Worm (Caenorhabditis elegans) whole organism, L1 larva: ENCODE data around the gene W03F9.1.

ENCODE experiments used
- C04F5.9 ChIP-seq: sonication (generic microtip); optimal IDR thresholded peaks from 2 replicates; lab custom pipeline; 2016; ENCODE audit warnings: missing genetic modification characterization, missing compliant biosample characterization
- C16A3.4 ChIP-seq: fragments of 150-350 bp; optimal IDR thresholded peaks from 2 replicates; lab custom pipeline; 2014; ENCODE audit warnings: missing biosample characterization, missing genetic modification characterization
- C34B4.2 ChIP-seq: sonication (generic microtip); optimal IDR thresholded peaks from 2 replicates; lab custom pipeline; 2017; ENCODE audit warnings: mild to moderate bottlenecking, missing genetic modification characterization, missing compliant biosample characterization
- aha-1 ChIP-seq: fragments of 150-350 bp; optimal IDR thresholded peaks from 2 replicates; lab custom pipeline; 2014; ENCODE audit warnings: missing biosample characterization, missing genetic modification characterization
- ama-1 ChIP-seq: fragments of 150-350 bp; optimal IDR thresholded peaks from 2 replicates; lab custom pipeline; 2014
- blmp-1 ChIP-seq: fragments of 150-350 bp; optimal IDR thresholded peaks from 2 replicates; lab custom pipeline; 2014; ENCODE audit warnings: missing biosample characterization, missing genetic modification characterization
- ceh-82 ChIP-seq, 3 experiments: fragments of 150-350 bp in 1 of 3; sonication (generic microtip) in 2 of 3; optimal IDR thresholded peaks; 2 replicates each; lab custom pipeline; 2014 to 2017; ENCODE audit warnings: missing biosample characterization in 3 of 3, missing genetic modification characterization in 3 of 3
- ceh-88 ChIP-seq: fragments of 200-800 bp; sonication (Bioruptor generic); IDR thresholded peaks from 2 replicates; pipeline ENCODE4 v1.3.6; 2022; ENCODE audit warnings: missing genetic modification characterization, missing compliant biosample characterization
- ceh-90 ChIP-seq: sonication (generic microtip); optimal IDR thresholded peaks from 2 replicates; lab custom pipeline; 2016; ENCODE audit warnings: missing genetic modification characterization, missing compliant biosample characterization
- ces-1 ChIP-seq: fragments of 150-350 bp; optimal IDR thresholded peaks from 2 replicates; lab custom pipeline; 2014; ENCODE audit warnings: missing biosample characterization, missing genetic modification reagents, missing genetic modification characterization
- dpl-1 ChIP-seq, 3 experiments: fragments of 150-350 bp in 2 of 3; sonication (generic microtip) in 1 of 3; optimal IDR thresholded peaks; 2 replicates each; lab custom pipeline; 2014 to 2017; ENCODE audit warnings: missing biosample characterization in 3 of 3, missing genetic modification characterization in 3 of 3, missing genetic modification reagents in 3 of 3
- efl-1 ChIP-seq, 4 experiments: fragments of 150-350 bp; optimal IDR thresholded peaks in 3 of 4; peaks in 1 of 4; 1 replicate in 1 of 4; 2 replicates in 3 of 4; lab custom pipeline; 2014; ENCODE audit warnings: missing biosample characterization in 2 of 4, missing genetic modification characterization in 2 of 4, missing genetic modification reagents in 2 of 4
- egl-27 ChIP-seq, 2 experiments: fragments of 150-350 bp in 1 of 2; sonication (generic microtip); optimal IDR thresholded peaks; 3 replicates each; lab custom pipeline; 2017 to 2018; ENCODE audit warnings: missing biosample characterization in 2 of 2, missing genetic modification characterization in 2 of 2, missing genetic modification reagents in 2 of 2
- fkh-10 ChIP-seq: sonication (generic microtip); optimal IDR thresholded peaks from 2 replicates; lab custom pipeline; 2017; ENCODE audit warnings: missing biosample characterization, missing genetic modification reagents, missing genetic modification characterization
- grh-1 ChIP-seq: fragments of 200-800 bp; sonication (Bioruptor generic); IDR thresholded peaks from 2 replicates; pipeline ENCODE4 v1.3.6; 2022; ENCODE audit warnings: missing genetic modification reagents, missing genetic modification characterization, missing compliant biosample characterization
- hlh-17 ChIP-seq: fragments of 200-800 bp; sonication (Bioruptor generic); optimal IDR thresholded peaks from 2 replicates; lab custom pipeline; 2018; ENCODE audit warnings: missing genetic modification characterization, mild to moderate bottlenecking, missing compliant biosample characterization, moderate library complexity, borderline replicate concordance
- hpl-2 ChIP-seq: fragments of 150-350 bp; optimal IDR thresholded peaks from 2 replicates; lab custom pipeline; 2014; ENCODE audit warnings: missing biosample characterization, missing genetic modification reagents, missing genetic modification characterization
- irx-1 ChIP-seq: sonication (generic microtip); optimal IDR thresholded peaks from 2 replicates; lab custom pipeline; 2016; ENCODE audit warnings: missing genetic modification characterization, missing compliant biosample characterization
- isw-1 ChIP-seq: fragments of 200-800 bp; sonication (Bioruptor generic); IDR thresholded peaks from 2 replicates; pipeline ENCODE4 v1.3.6; 2022; ENCODE audit warnings: missing genetic modification characterization, missing compliant biosample characterization
- lin-13 ChIP-seq: fragments of 150-350 bp; optimal IDR thresholded peaks from 2 replicates; lab custom pipeline; 2014; ENCODE audit warnings: missing biosample characterization, missing genetic modification reagents, missing genetic modification characterization
- lin-14 ChIP-seq: fragments of 200-800 bp; sonication (Bioruptor generic); optimal IDR thresholded peaks from 2 replicates; lab custom pipeline; 2018; ENCODE audit warnings: mild to moderate bottlenecking, missing genetic modification characterization, moderate library complexity, missing compliant biosample characterization
- lir-3 ChIP-seq: sonication (generic microtip); optimal IDR thresholded peaks from 2 replicates; lab custom pipeline; 2016; ENCODE audit warnings: mild to moderate bottlenecking, missing genetic modification characterization, moderate library complexity, missing compliant biosample characterization; ENCODE audit not compliant: poor library complexity
- lsy-2 ChIP-seq, 2 experiments: fragments of 150-350 bp; optimal IDR thresholded peaks; 2 replicates each; lab custom pipeline; 2014; ENCODE audit warnings: missing biosample characterization in 2 of 2, missing genetic modification characterization in 2 of 2
- mdl-1 ChIP-seq, 2 experiments: fragments of 150-350 bp; optimal IDR thresholded peaks; 2 replicates each; lab custom pipeline; 2014 to 2017; ENCODE audit warnings: missing biosample characterization in 2 of 2, missing genetic modification characterization in 2 of 2, inconsistent platforms in 1 of 2
- mep-1 ChIP-seq: fragments of 150-350 bp; optimal IDR thresholded peaks from 2 replicates; lab custom pipeline; 2014; ENCODE audit warnings: missing biosample characterization, missing genetic modification characterization
- nhr-20 ChIP-seq: sonication (generic microtip); optimal IDR thresholded peaks from 2 replicates; lab custom pipeline; 2016; ENCODE audit warnings: mild to moderate bottlenecking, missing genetic modification characterization, missing compliant biosample characterization
- nhr-47 ChIP-seq: sonication (generic microtip); optimal IDR thresholded peaks from 2 replicates; lab custom pipeline; 2016; ENCODE audit warnings: mild to moderate bottlenecking, missing genetic modification characterization, moderate library complexity, missing compliant biosample characterization
- nhr-84 ChIP-seq: sonication (generic microtip); optimal IDR thresholded peaks from 2 replicates; lab custom pipeline; 2017; ENCODE audit warnings: missing biosample characterization, missing genetic modification characterization
- nhr-85 ChIP-seq: sonication (generic microtip); peaks from one replicate; lab custom pipeline; 2016; ENCODE audit warnings: missing genetic modification characterization, inconsistent platforms, missing compliant biosample characterization
- pax-3 ChIP-seq: fragments of 200-800 bp; sonication (Bioruptor generic); optimal IDR thresholded peaks from 2 replicates; lab custom pipeline; 2018; ENCODE audit warnings: mild to moderate bottlenecking, missing genetic modification characterization, moderate library complexity, missing compliant biosample characterization
- pqm-1 ChIP-seq: sonication (generic microtip); optimal IDR thresholded peaks from 3 replicates; lab custom pipeline; 2017; ENCODE audit warnings: missing biosample characterization, missing genetic modification characterization
- rnt-1 ChIP-seq: sonication (generic microtip); optimal IDR thresholded peaks from 2 replicates; lab custom pipeline; 2016; ENCODE audit warnings: mild to moderate bottlenecking, missing genetic modification characterization, moderate library complexity, missing compliant biosample characterization
- skn-1 ChIP-seq: fragments of 150-350 bp; optimal IDR thresholded peaks from 2 replicates; lab custom pipeline; 2014; ENCODE audit warnings: missing biosample characterization, missing genetic modification characterization
- snpc-4 ChIP-seq: fragments of 150-350 bp; optimal IDR thresholded peaks from 2 replicates; lab custom pipeline; 2014; ENCODE audit warnings: missing biosample characterization, missing genetic modification characterization
- snu-23 ChIP-seq: sonication (generic microtip); optimal IDR thresholded peaks from 2 replicates; lab custom pipeline; 2016; ENCODE audit warnings: missing genetic modification characterization, missing compliant biosample characterization
- tbx-2 ChIP-seq: sonication (generic microtip); optimal IDR thresholded peaks from 2 replicates; lab custom pipeline; 2016; ENCODE audit warnings: missing genetic modification characterization, missing compliant biosample characterization
- unc-86 ChIP-seq: sonication (generic microtip); optimal IDR thresholded peaks from 2 replicates; lab custom pipeline; 2016; ENCODE audit warnings: missing genetic modification characterization, missing compliant biosample characterization
- xbp-1 ChIP-seq: sonication (generic microtip); optimal IDR thresholded peaks from 2 replicates; lab custom pipeline; 2016; ENCODE audit warnings: missing genetic modification characterization, missing compliant biosample characterization
- zip-4 ChIP-seq: fragments of 200-800 bp; sonication (Bioruptor generic); optimal IDR thresholded peaks from 2 replicates; lab custom pipeline; 2018; ENCODE audit warnings: mild to moderate bottlenecking, missing genetic modification characterization, moderate library complexity, missing compliant biosample characterization
- ztf-11 ChIP-seq, 2 experiments: sonication (generic microtip); optimal IDR thresholded peaks; 2 replicates each; lab custom pipeline; 2016 to 2017; ENCODE audit warnings: missing genetic modification characterization in 2 of 2, missing biosample characterization in 1 of 2, missing compliant biosample characterization in 1 of 2
- ztf-4 ChIP-seq: fragments of 150-350 bp; optimal IDR thresholded peaks from 2 replicates; lab custom pipeline; 2014; ENCODE audit warnings: missing biosample characterization, missing genetic modification characterization

W03F9.1 gene

ce11 chrV:152156-152555, 25.6 kb upstream of the W03F9.1 start:
- TF ChIP-seq C34B4.2 (no peak), hlh-17 (GFP tag; lab: Kevin White, UChicago) (no peak), lir-3 (tag; lab: Kevin White, UChicago) (no peak), pax-3 (tag; lab: Kevin White, UChicago) (no peak), nhr-47 (no peak), isw-1 (GFP tag; lab: Robert Waterston, UW) (no peak), unc-86 (no peak), tbx-2 (tag; lab: Kevin White, UChicago) (no peak), nhr-85 (tag; lab: Kevin White, UChicago) (no peak), grh-1 (GFP tag; lab: Robert Waterston, UW) (no peak), ceh-82 (tag; optimal IDR thresholded peaks at IDR 0.05; lab: Kevin White, UChicago) (no peak), aha-1 (tag; lab: Kevin White, UChicago) (no peak), xbp-1 (tag; lab: Kevin White, UChicago) (no peak), C04F5.9 (tag; lab: Kevin White, UChicago) (no peak), ceh-90 (tag; lab: Kevin White, UChicago) (no peak), mep-1 (tag; lab: Kevin White, UChicago) (no peak), zip-4 (GFP tag; lab: Kevin White, UChicago) (no peak), lin-13 (GFP tag; lab: Kevin White, UChicago) (no peak), nhr-84 (tag; lab: Kevin White, UChicago) (no peak)

ce11 chrV:151310-151709, 24.8 kb upstream of the W03F9.1 start, which contains the start of gene W03F9.4:
W03F9.4 (minus strand) TSS chrV:151388.
- TF ChIP-seq skn-1 (tag; lab: Kevin White, UChicago) (no peak), snpc-4 (no peak), snu-23 (no peak), ztf-11 (tag; optimal IDR thresholded peaks at IDR 0.05; lab: Kevin White, UChicago) (no peak), ces-1 (GFP tag; lab: Kevin White, UChicago) (no peak), grh-1 (GFP tag; lab: Robert Waterston, UW) (no peak), mdl-1 (tag; optimal IDR thresholded peaks at IDR 0.05; lab: Kevin White, UChicago) (no peak), dpl-1 (GFP tag; optimal IDR thresholded peaks at IDR 0.05; lab: Kevin White, UChicago) (no peak), fkh-10 (GFP tag; lab: Kevin White, UChicago) (no peak), irx-1 (tag; lab: Kevin White, UChicago) (no peak), lin-14 (no peak), ceh-88 (GFP tag; lab: Robert Waterston, UW) (no peak), hpl-2 (no peak), lsy-2 (tag; optimal IDR thresholded peaks at IDR 0.05; lab: Kevin White, UChicago) (no peak), ztf-4 (no peak), rnt-1 (tag; lab: Kevin White, UChicago) (no peak), egl-27 (tag; optimal IDR thresholded peaks at IDR 0.05; lab: Kevin White, UChicago) (no peak), ama-1 (lab: Kevin White, UChicago) (no peak), efl-1 (optimal IDR thresholded peaks at IDR 0.05; lab: Kevin White, UChicago) (no peak), efl-1 (GFP tag; optimal IDR thresholded peaks at IDR 0.05 in 1 of 2; lab: Kevin White, UChicago) (peak in 1 of 2 experiments; percentile 28), nhr-84 (tag; lab: Kevin White, UChicago) (no peak), blmp-1 (tag; lab: Kevin White, UChicago) (peak; percentile 55), pqm-1 (no peak), C16A3.4 (tag; lab: Kevin White, UChicago) (no peak), nhr-20 (tag; lab: Kevin White, UChicago) (peak; percentile 26)
